Worm (Caenorhabditis elegans) whole organism, L1 larva: Measurements from ENCODE around the gene E02H4.6.

Experiments
- C16A3.4 ChIP-seq: fragments of 150-350 bp; optimal IDR thresholded peaks from 2 replicates; lab custom pipeline; 2014; ENCODE audit warnings: missing biosample characterization, missing genetic modification characterization
- F16B12.6 ChIP-seq: fragments of 150-350 bp; optimal IDR thresholded peaks from 2 replicates; lab custom pipeline; 2014; ENCODE audit warnings: missing biosample characterization, missing genetic modification characterization
- Y116A8C.19 ChIP-seq: sonication (generic microtip); optimal IDR thresholded peaks from 2 replicates; lab custom pipeline; 2016; ENCODE audit warnings: missing compliant biosample characterization, missing genetic modification characterization, borderline replicate concordance
- aha-1 ChIP-seq: fragments of 150-350 bp; optimal IDR thresholded peaks from 2 replicates; lab custom pipeline; 2014; ENCODE audit warnings: missing biosample characterization, missing genetic modification characterization
- blmp-1 ChIP-seq: fragments of 150-350 bp; optimal IDR thresholded peaks from 2 replicates; lab custom pipeline; 2014; ENCODE audit warnings: missing biosample characterization, missing genetic modification characterization
- ceh-88 ChIP-seq: fragments of 200-800 bp; sonication (Bioruptor generic); IDR thresholded peaks from 2 replicates; pipeline ENCODE4 v1.3.6; 2022; ENCODE audit warnings: missing genetic modification characterization, missing compliant biosample characterization
- efl-1 ChIP-seq, 4 experiments: fragments of 150-350 bp; optimal IDR thresholded peaks in 3 of 4; peaks in 1 of 4; 1 replicate in 1 of 4; 2 replicates in 3 of 4; lab custom pipeline; 2014; ENCODE audit warnings: missing biosample characterization in 2 of 4, missing genetic modification characterization in 2 of 4, missing genetic modification reagents in 2 of 4
- egl-13 ChIP-seq: sonication (generic microtip); optimal IDR thresholded peaks from 2 replicates; lab custom pipeline; 2016; ENCODE audit warnings: missing genotype, missing genetic modification reagents, missing genetic modification characterization, missing compliant biosample characterization
- egl-27 ChIP-seq, 2 experiments: fragments of 150-350 bp in 1 of 2; sonication (generic microtip); optimal IDR thresholded peaks; 3 replicates each; lab custom pipeline; 2017 to 2018; ENCODE audit warnings: missing biosample characterization in 2 of 2, missing genetic modification characterization in 2 of 2, missing genetic modification reagents in 2 of 2
- elt-2 ChIP-seq: sonication (generic microtip); optimal IDR thresholded peaks from 2 replicates; lab custom pipeline; 2016; ENCODE audit warnings: missing genetic modification characterization, mild to moderate bottlenecking, inconsistent platforms, missing compliant biosample characterization, missing genetic modification reagents
- elt-3 ChIP-seq, 6 experiments: fragments of 150-350 bp in 1 of 6; sonication (generic microtip); optimal IDR thresholded peaks; 2 replicates each; lab custom pipeline; 2017 to 2018; ENCODE audit warnings: missing biosample characterization in 6 of 6, missing genetic modification characterization in 6 of 6, inconsistent platforms in 1 of 6
- fkh-4 ChIP-seq: sonication (generic microtip); optimal IDR thresholded peaks from 2 replicates; lab custom pipeline; 2016; ENCODE audit warnings: missing compliant biosample characterization, missing genetic modification characterization, borderline replicate concordance
- grh-1 ChIP-seq: fragments of 200-800 bp; sonication (Bioruptor generic); IDR thresholded peaks from 2 replicates; pipeline ENCODE4 v1.3.6; 2022; ENCODE audit warnings: missing genetic modification reagents, missing genetic modification characterization, missing compliant biosample characterization
- hpl-2 ChIP-seq: fragments of 150-350 bp; optimal IDR thresholded peaks from 2 replicates; lab custom pipeline; 2014; ENCODE audit warnings: missing biosample characterization, missing genetic modification reagents, missing genetic modification characterization
- isw-1 ChIP-seq: fragments of 200-800 bp; sonication (Bioruptor generic); IDR thresholded peaks from 2 replicates; pipeline ENCODE4 v1.3.6; 2022; ENCODE audit warnings: missing genetic modification characterization, missing compliant biosample characterization
- lin-13 ChIP-seq: fragments of 150-350 bp; optimal IDR thresholded peaks from 2 replicates; lab custom pipeline; 2014; ENCODE audit warnings: missing biosample characterization, missing genetic modification reagents, missing genetic modification characterization
- lin-14 ChIP-seq: fragments of 200-800 bp; sonication (Bioruptor generic); optimal IDR thresholded peaks from 2 replicates; lab custom pipeline; 2018; ENCODE audit warnings: mild to moderate bottlenecking, missing genetic modification characterization, moderate library complexity, missing compliant biosample characterization
- lin-39 ChIP-seq: fragments of 150-350 bp; optimal IDR thresholded peaks from 2 replicates; lab custom pipeline; 2014; ENCODE audit warnings: missing biosample characterization, missing genetic modification reagents, missing genetic modification characterization
- lir-3 ChIP-seq: sonication (generic microtip); optimal IDR thresholded peaks from 2 replicates; lab custom pipeline; 2016; ENCODE audit warnings: mild to moderate bottlenecking, missing genetic modification characterization, moderate library complexity, missing compliant biosample characterization; ENCODE audit not compliant: poor library complexity
- lsy-2 ChIP-seq, 2 experiments: fragments of 150-350 bp; optimal IDR thresholded peaks; 2 replicates each; lab custom pipeline; 2014; ENCODE audit warnings: missing biosample characterization in 2 of 2, missing genetic modification characterization in 2 of 2
- mab-9 ChIP-seq: fragments of 200-800 bp; sonication (Bioruptor generic); IDR thresholded peaks from 2 replicates; pipeline ENCODE4 v1.3.6; 2022; ENCODE audit warnings: missing genetic modification reagents, missing genetic modification characterization, missing compliant biosample characterization
- mef-2 ChIP-seq: fragments of 150-350 bp; optimal IDR thresholded peaks from 2 replicates; lab custom pipeline; 2014; ENCODE audit warnings: missing biosample characterization, missing genetic modification characterization
- nhr-11 ChIP-seq: fragments of 150-350 bp; optimal IDR thresholded peaks from 2 replicates; lab custom pipeline; 2014; ENCODE audit warnings: missing biosample characterization, missing genetic modification characterization
- nhr-19 ChIP-seq: fragments of 200-800 bp; sonication (Bioruptor generic); conservative IDR thresholded peaks from 2 replicates; pipeline ENCODE4 v1.3.6; 2022; ENCODE audit warnings: missing genetic modification characterization, missing compliant biosample characterization
- nhr-20 ChIP-seq: sonication (generic microtip); optimal IDR thresholded peaks from 2 replicates; lab custom pipeline; 2016; ENCODE audit warnings: mild to moderate bottlenecking, missing genetic modification characterization, missing compliant biosample characterization
- nhr-237 ChIP-seq: fragments of 150-350 bp; optimal IDR thresholded peaks from 2 replicates; lab custom pipeline; 2014; ENCODE audit warnings: missing biosample characterization, missing genetic modification characterization
- nhr-77 ChIP-seq: fragments of 150-350 bp; optimal IDR thresholded peaks from 2 replicates; lab custom pipeline; 2014; ENCODE audit warnings: missing biosample characterization, missing genetic modification characterization
- pag-3 ChIP-seq: sonication (generic microtip); optimal IDR thresholded peaks from 2 replicates; lab custom pipeline; 2017; ENCODE audit warnings: missing genetic modification characterization, mild to moderate bottlenecking, missing compliant biosample characterization, antibody characterized with exemption, borderline replicate concordance; ENCODE audit not compliant: insufficient read depth
- pqm-1 ChIP-seq: sonication (generic microtip); optimal IDR thresholded peaks from 3 replicates; lab custom pipeline; 2017; ENCODE audit warnings: missing biosample characterization, missing genetic modification characterization
- rnt-1 ChIP-seq: sonication (generic microtip); optimal IDR thresholded peaks from 2 replicates; lab custom pipeline; 2016; ENCODE audit warnings: mild to moderate bottlenecking, missing genetic modification characterization, moderate library complexity, missing compliant biosample characterization
- skn-1 ChIP-seq: fragments of 150-350 bp; optimal IDR thresholded peaks from 2 replicates; lab custom pipeline; 2014; ENCODE audit warnings: missing biosample characterization, missing genetic modification characterization
- snpc-4 ChIP-seq: fragments of 150-350 bp; optimal IDR thresholded peaks from 2 replicates; lab custom pipeline; 2014; ENCODE audit warnings: missing biosample characterization, missing genetic modification characterization
- snu-23 ChIP-seq: sonication (generic microtip); optimal IDR thresholded peaks from 2 replicates; lab custom pipeline; 2016; ENCODE audit warnings: missing genetic modification characterization, missing compliant biosample characterization
- sptf-1 ChIP-seq: fragments of 150-350 bp; optimal IDR thresholded peaks from 2 replicates; lab custom pipeline; 2014; ENCODE audit warnings: missing biosample characterization, missing genetic modification characterization
- sup-37 ChIP-seq: fragments of 200-800 bp; sonication (Bioruptor generic); optimal IDR thresholded peaks from 2 replicates; lab custom pipeline; 2018; ENCODE audit warnings: mild to moderate bottlenecking, missing genetic modification characterization, missing compliant biosample characterization
- swsn-7 ChIP-seq: sonication (generic microtip); optimal IDR thresholded peaks from 2 replicates; lab custom pipeline; 2016; ENCODE audit warnings: missing genetic modification characterization, missing compliant biosample characterization
- unc-30 ChIP-seq: sonication (generic microtip); optimal IDR thresholded peaks from 2 replicates; lab custom pipeline; 2017; ENCODE audit warnings: missing biosample characterization, missing genetic modification characterization
- unc-86 ChIP-seq: sonication (generic microtip); optimal IDR thresholded peaks from 2 replicates; lab custom pipeline; 2016; ENCODE audit warnings: missing genetic modification characterization, missing compliant biosample characterization
- unc-98 ChIP-seq: fragments of 200-800 bp; sonication (Bioruptor generic); IDR thresholded peaks from 2 replicates; pipeline ENCODE4 v1.3.6; 2022; ENCODE audit warnings: missing genetic modification characterization, missing compliant biosample characterization
- vab-15 ChIP-seq: sonication (generic microtip); optimal IDR thresholded peaks from 2 replicates; lab custom pipeline; 2017; ENCODE audit warnings: missing genotype, mild to moderate bottlenecking, missing genetic modification characterization, missing compliant biosample characterization
- zip-4 ChIP-seq: fragments of 200-800 bp; sonication (Bioruptor generic); optimal IDR thresholded peaks from 2 replicates; lab custom pipeline; 2018; ENCODE audit warnings: mild to moderate bottlenecking, missing genetic modification characterization, moderate library complexity, missing compliant biosample characterization

The E02H4.6 gene

DNA sequence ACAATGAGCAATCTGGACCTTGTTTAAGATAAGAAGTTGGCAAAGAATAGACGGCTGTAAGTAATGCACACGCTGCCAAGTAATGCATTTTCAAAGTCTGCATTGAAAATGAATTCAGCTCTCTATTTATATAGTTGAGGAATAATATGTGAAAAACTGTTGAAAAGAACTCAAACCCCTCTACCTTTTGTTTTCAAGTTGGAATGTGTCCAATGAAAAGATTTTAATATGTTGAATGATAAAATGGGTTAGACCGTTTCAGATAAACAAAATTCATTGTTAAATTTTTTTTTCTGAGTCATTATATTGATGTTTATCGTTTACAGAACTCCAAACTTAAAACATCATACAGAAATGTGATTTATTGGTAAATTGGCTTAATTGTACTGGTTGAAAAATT, 11.5 kb upstream of the E02H4.6 start, which contains the start of gene E02H4.8:
E02H4.8 (minus strand) TSS at position 101 of the 400 bp plus-strand sequence.
- TF ChIP-seq rnt-1 (no peak), pag-3 (tag; lab: Kevin White, UChicago) (no peak), blmp-1 (tag; lab: Kevin White, UChicago) (no peak), nhr-11 (tag; lab: Kevin White, UChicago) (no peak), hpl-2 (GFP tag; lab: Kevin White, UChicago) (no peak), nhr-20 (tag; lab: Kevin White, UChicago) (no peak), zip-4 (GFP tag; lab: Kevin White, UChicago) (no peak), mab-9 (GFP tag; lab: Robert Waterston, UW) (no peak), aha-1 (no peak), lin-39 (tag; lab: Kevin White, UChicago) (no peak), swsn-7 (tag; lab: Kevin White, UChicago) (no peak), Y116A8C.19 (tag; lab: Kevin White, UChicago) (no peak), sup-37 (GFP tag; lab: Kevin White, UChicago) (no peak)

DNA sequence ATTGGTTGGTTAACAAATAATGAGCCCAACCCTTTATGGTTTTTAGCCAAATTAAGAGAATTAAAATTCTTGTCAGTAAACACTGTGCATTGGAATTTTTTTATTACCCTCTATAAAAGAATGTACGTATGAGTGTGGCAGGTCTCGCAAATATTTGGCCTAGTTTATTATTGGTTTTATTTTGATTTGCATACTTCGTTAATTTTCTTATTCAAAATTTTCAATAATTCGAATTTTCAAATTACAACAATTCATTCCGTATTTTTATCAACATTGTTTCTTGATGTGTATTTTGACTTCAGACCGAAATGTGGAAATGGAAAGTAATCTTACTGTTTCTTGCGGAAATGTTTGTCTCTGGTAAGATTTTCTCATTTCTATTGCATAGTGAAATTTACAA, 5.7 kb upstream of the E02H4.6 start, which contains the start of gene E02H4.4:
E02H4.4 (plus strand) TSS at position 301 of the 400 bp plus-strand sequence.
- no peak for TF ChIP-seq nhr-19 (GFP tag; lab: Robert Waterston, UW)
- no peak for TF ChIP-seq snu-23
- no peak for TF ChIP-seq nhr-77 (tag; lab: Kevin White, UChicago)
- TF ChIP-seq pqm-1 (tag; lab: Kevin White, UChicago) = no peak
- no peak for TF ChIP-seq ceh-88 (GFP tag; lab: Robert Waterston, UW)
- no peak for TF ChIP-seq elt-2 (tag; lab: Kevin White, UChicago)
- no peak for TF ChIP-seq egl-13 (tag; lab: Kevin White, UChicago)
- no peak for TF ChIP-seq skn-1 (tag; lab: Kevin White, UChicago)
- no peak for TF ChIP-seq elt-3 (tag; optimal IDR thresholded peaks at IDR 0.05; lab: Kevin White, UChicago)
- no peak for TF ChIP-seq lin-14 (GFP tag; lab: Kevin White, UChicago)
- no peak for TF ChIP-seq fkh-4 (tag; lab: Kevin White, UChicago)
- TF ChIP-seq unc-86 = no peak
- TF ChIP-seq F16B12.6 (tag; lab: Kevin White, UChicago) = no peak
- no peak for TF ChIP-seq unc-30

DNA sequence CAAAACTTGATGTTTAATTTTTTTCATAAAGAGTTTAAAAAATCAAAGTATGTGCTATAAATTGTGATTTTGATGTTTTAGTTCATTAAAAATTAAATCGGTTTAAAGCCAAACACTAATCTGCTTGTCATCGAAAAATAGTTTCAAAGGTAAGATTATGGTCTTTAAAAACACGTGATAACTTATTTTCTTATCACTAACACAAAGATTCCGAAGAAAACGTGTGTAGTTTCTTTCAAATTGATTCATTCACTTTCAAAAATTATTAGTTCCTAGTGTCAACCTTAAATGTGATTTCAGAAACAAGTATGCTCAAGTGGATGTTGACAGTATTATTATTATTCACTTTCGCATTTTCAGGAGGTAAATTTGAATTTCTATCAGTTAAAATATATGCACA, 4.0 kb upstream of the E02H4.6 start, which contains the start of gene E02H4.7:
E02H4.7 (plus strand) TSS at position 301 of the 400 bp plus-strand sequence.
- TF ChIP-seq elt-2 (tag; lab: Kevin White, UChicago) (peak; percentile 43), fkh-4 (tag; lab: Kevin White, UChicago) (no peak), aha-1 (no peak), snu-23 (no peak), snpc-4 (tag; lab: Kevin White, UChicago) (no peak), lin-39 (tag; lab: Kevin White, UChicago) (no peak), mef-2 (tag; lab: Kevin White, UChicago) (no peak), vab-15 (tag; lab: Kevin White, UChicago) (no peak), efl-1 (optimal IDR thresholded peaks at IDR 0.05; lab: Kevin White, UChicago) (no peak), efl-1 (GFP tag; optimal IDR thresholded peaks at IDR 0.05 in 1 of 2; lab: Kevin White, UChicago) (peak in 1 of 2 experiments; percentile 68)

DNA sequence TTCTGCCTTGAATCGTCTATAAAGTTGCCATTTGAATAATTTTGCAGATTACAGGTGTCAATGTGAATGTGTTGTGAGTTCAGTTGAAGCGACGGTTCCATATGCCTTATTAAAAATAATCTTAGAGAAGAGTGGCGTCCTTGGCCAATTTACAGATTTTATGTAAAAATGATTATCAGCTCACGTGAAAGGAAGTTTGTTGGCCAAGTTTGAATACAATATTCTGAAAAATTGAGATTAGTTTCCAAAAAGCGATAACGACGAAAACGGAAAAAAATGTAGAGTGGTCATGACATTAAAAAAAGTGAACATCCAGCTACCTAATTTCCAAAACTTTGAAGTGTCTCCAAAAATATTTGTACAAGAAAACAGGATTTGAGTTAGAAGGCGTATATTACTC, 3.1 kb upstream of the E02H4.6 start, which contains the start of gene E02H4.5:
E02H4.5 (minus strand) TSS at position 101 of the 400 bp plus-strand sequence.
- no peak for TF ChIP-seq lir-3 (tag; lab: Kevin White, UChicago)
- no peak for TF ChIP-seq unc-98 (GFP tag; lab: Robert Waterston, UW)
- no peak for TF ChIP-seq Y116A8C.19 (tag; lab: Kevin White, UChicago)
- no peak for TF ChIP-seq nhr-19 (GFP tag; lab: Robert Waterston, UW)
- no peak for TF ChIP-seq C16A3.4 (tag; lab: Kevin White, UChicago)
- no peak for TF ChIP-seq egl-13 (tag; lab: Kevin White, UChicago)
- no peak for TF ChIP-seq grh-1 (GFP tag; lab: Robert Waterston, UW)
- no peak for TF ChIP-seq nhr-77 (tag; lab: Kevin White, UChicago)
- TF ChIP-seq unc-30 = no peak
- TF ChIP-seq sptf-1 (tag; lab: Kevin White, UChicago) = no peak
- TF ChIP-seq nhr-237 = no peak
- no peak for TF ChIP-seq lsy-2 (tag; optimal IDR thresholded peaks at IDR 0.05; lab: Kevin White, UChicago)
- TF ChIP-seq lin-13 (GFP tag; lab: Kevin White, UChicago) = no peak
- TF ChIP-seq isw-1 (GFP tag; lab: Robert Waterston, UW) = no peak
- TF ChIP-seq vab-15 (tag; lab: Kevin White, UChicago) = no peak
- TF ChIP-seq egl-27 (tag; optimal IDR thresholded peaks at IDR 0.05; lab: Kevin White, UChicago) = no peak
- TF ChIP-seq snu-23 = no peak
